Worm (Caenorhabditis elegans) whole organism, L4/young adult: ENCODE measurements around the gene C14A6.5.

ENCODE experiments used
- W03F9.2 ChIP-seq: fragments of 150-350 bp; optimal IDR thresholded peaks from 2 replicates; lab custom pipeline; 2014; ENCODE audit warnings: missing biosample characterization, missing genetic modification characterization
- dao-5 ChIP-seq: sonication (generic microtip); optimal IDR thresholded peaks from 2 replicates; lab custom pipeline; 2016; ENCODE audit warnings: missing genotype, missing genetic modification characterization, moderate library complexity, missing compliant biosample characterization
- him-1 ChIP-seq: sonication (generic microtip); optimal IDR thresholded peaks from 2 replicates; lab custom pipeline; 2016; ENCODE audit warnings: missing genotype, missing genetic modification reagents, missing genetic modification characterization, missing compliant biosample characterization

ce11 chrV:18184910-18185309 is 20.3 kb upstream of the C14A6.5 start, which contains the start of gene C31G12.3:
- no peak for TF ChIP-seq dao-5 (tag; lab: Kevin White, UChicago)
- no peak for TF ChIP-seq him-1 (tag; lab: Kevin White, UChicago)
- TF ChIP-seq W03F9.2 = no peak
